Worm (Caenorhabditis elegans): ENCODE measurements around the gene F54F7.6.

Gene F54F7.6

DNA sequence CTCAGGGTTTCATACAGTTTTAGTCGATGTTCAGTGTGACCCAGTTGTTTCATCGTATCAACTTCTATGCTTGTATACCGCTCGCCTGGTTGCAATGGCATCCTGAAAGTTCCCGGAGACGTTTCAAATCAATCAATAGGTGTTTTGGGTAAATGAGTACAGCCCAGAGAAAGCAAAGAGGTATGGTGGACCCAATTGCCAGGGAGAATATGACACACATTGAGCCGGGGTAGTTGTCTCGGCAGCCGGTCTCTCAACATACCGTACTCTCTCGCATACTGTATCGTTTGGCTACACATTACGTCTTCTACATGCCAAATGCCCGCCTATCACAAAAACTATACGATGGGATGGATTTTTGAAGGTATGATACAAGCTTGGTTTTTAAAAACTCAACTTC lies 32.9 kb downstream of the F54F7.6 start, which contains the start of gene Y62H9A.9:
Gene Y62H9A.9, minus strand, starts transcription at position 101 of the 400 bp plus-strand sequence.
- TF ChIP-seq him-1 (tag; optimal IDR thresholded peaks at IDR 0.05) (no peak), dao-5 (tag; optimal IDR thresholded peaks at IDR 0.05) (no peak), W03F9.2 (tag; optimal IDR thresholded peaks at IDR 0.05) (no peak)

DNA sequence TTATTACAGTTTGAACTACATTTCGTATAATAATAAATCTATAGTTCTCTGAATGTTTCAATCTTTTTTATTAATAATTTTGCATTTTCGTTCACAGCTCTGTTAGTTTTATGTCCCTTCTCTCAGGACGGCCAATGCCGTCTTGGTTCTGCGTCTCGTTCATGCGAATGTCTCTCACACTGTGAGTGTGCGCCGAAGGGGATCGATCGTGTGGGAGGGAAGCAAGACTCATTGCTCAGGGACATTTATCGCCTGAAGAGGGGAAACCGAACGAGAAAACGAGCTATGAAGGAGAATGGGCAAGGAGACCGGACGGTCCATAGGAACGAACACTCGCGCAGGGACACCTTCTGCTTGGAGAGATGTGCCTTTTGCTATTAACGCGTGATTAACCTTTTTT lies 33.8 kb downstream of the F54F7.6 start:
- TF ChIP-seq him-1 (tag; optimal IDR thresholded peaks at IDR 0.05) (no peak), W03F9.2 (tag; optimal IDR thresholded peaks at IDR 0.05) (no peak), dao-5 (tag; optimal IDR thresholded peaks at IDR 0.05) (no peak)

DNA sequence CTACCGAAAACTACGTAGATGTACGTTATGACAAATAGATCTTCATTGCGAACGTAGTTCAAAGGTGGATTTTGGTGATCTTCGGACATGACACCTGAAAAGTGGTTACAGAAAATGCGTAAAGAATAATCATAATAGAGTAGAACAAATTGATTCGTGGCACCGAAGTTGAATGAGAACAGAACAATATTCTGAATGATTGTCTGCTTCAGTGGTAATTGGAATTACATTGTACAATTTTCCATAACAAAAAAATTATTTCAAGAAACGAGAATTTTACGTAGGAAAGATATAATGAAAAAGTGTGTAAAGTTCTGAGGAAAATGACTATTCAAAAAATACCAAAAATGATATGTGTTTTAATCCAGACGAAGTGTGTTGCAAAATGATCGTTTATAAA lies 37.5 kb downstream of the F54F7.6 start, which contains the start of gene Y62H9A.10:
Gene Y62H9A.10, minus strand, starts transcription at position 101 of the 400 bp plus-strand sequence.
- TF ChIP-seq W03F9.2 (tag; optimal IDR thresholded peaks at IDR 0.05) = no peak
- TF ChIP-seq him-1 (tag; optimal IDR thresholded peaks at IDR 0.05) = no peak
- TF ChIP-seq dao-5 (tag; optimal IDR thresholded peaks at IDR 0.05) = no peak

DNA sequence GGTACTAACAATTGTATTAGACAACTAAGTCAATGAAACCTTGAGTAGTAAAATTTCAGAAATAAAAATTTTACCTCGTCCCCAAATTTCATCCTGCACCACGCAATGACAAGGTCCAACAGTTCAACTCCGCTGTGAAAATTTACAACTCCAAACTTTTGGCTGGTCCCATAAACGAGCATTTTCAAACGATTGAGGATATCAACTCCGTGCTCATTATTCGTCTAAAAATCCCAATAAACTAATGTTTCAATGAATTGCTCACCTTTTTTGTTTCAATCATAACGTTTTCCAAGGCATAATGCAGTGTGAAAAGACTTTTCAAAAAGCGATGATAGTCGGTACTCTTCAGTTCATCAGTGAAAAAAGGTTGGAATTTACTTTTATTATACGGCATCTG lies 41.4 kb downstream of the F54F7.6 start:
- TF ChIP-seq dao-5 (tag; optimal IDR thresholded peaks at IDR 0.05) = no peak

DNA sequence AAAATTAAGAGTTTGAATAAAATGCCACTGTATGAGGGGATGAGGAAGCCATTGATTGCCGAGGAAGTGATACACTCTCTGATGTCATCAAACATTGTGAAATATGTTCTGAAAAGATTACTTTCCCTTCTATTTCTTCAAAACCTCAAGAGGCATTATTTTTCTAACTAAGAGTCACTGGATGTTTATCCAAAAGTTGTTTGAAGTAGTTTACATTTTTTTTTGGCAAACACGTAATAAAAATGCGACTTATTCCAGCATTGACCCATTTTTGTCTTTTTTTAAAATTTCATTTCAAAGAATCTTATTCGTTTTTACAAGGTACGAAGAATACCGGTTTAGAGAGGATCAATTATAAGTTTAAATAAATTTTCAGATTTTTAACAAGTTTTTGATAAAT lies 42.1 kb downstream of the F54F7.6 start, which contains the start of gene Y62H9A.11:
Gene Y62H9A.11, minus strand, starts transcription at position 101 of the 400 bp plus-strand sequence.
- TF ChIP-seq W03F9.2 (tag; optimal IDR thresholded peaks at IDR 0.05) (no peak), dao-5 (tag; optimal IDR thresholded peaks at IDR 0.05) (no peak), him-1 (tag; optimal IDR thresholded peaks at IDR 0.05) (no peak)

DNA sequence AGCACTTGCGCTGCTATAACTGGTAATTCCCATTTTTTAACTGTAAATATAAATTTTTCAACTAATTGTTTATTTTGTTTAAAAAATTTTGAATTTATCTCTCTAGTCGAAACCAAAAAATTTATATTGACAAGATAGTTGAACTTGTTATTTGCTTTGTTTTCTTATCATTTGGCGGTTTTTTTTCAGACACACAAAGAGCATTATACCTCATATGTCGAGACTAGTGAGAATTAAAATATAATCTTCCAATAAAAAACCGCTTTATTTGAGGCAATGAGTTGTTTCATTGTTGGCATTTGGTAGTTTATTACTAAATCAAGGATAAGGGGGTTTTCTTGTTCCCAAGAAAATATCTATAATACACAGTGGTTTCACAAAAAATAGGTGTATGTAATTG lies 43.0 kb downstream of the F54F7.6 start:
- TF ChIP-seq him-1 (tag; optimal IDR thresholded peaks at IDR 0.05) (no peak), dao-5 (tag; optimal IDR thresholded peaks at IDR 0.05) (no peak), W03F9.2 (tag; optimal IDR thresholded peaks at IDR 0.05) (no peak)

DNA sequence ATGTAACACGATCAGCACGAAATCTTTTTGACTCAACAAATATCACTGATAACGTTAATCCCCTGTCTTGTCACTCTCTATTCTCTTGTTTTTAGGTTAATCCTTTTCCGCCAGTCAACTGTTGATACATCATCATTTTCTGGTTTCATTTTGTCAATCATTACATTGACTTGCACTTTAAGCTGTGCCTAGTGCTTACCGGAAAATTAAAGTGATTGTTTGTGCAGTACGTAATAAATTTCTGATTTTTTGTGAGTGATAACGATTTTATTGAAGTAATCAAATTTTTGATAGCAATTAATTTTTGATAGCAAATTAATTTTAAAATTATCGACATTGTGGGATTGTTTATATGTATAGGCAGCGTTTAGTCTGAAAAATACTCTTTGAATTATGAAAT lies 44.0 kb downstream of the F54F7.6 start:
- TF ChIP-seq him-1 (tag; optimal IDR thresholded peaks at IDR 0.05) (no peak), dao-5 (tag; optimal IDR thresholded peaks at IDR 0.05) (no peak), W03F9.2 (tag; optimal IDR thresholded peaks at IDR 0.05) (no peak)

DNA sequence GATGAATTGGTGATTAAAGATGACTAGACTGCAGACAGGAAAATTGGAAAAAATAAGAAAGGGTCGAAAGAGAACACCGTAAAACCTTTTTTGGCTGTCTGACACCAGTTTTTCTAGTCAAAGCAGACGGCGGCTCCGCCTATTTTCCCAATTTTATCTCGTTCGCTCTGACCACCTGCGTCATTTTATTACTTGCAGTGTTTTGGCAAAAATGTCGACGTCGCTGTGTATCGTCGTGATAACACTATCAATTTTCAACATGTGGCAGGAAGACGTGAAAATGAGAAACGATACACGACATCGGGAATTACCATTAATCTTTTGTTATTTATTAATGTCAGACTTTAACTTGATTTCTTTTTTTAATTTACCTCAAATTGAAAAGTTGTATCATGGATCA lies 44.9 kb downstream of the F54F7.6 start, which contains the start of gene Y62H9A.15:
Gene Y62H9A.15, minus strand, starts transcription at position 100 of the 400 bp plus-strand sequence.
- no peak for TF ChIP-seq W03F9.2 (tag; optimal IDR thresholded peaks at IDR 0.05)
- no peak for TF ChIP-seq dao-5 (tag; optimal IDR thresholded peaks at IDR 0.05)
- TF ChIP-seq him-1 (tag; optimal IDR thresholded peaks at IDR 0.05) = no peak

DNA sequence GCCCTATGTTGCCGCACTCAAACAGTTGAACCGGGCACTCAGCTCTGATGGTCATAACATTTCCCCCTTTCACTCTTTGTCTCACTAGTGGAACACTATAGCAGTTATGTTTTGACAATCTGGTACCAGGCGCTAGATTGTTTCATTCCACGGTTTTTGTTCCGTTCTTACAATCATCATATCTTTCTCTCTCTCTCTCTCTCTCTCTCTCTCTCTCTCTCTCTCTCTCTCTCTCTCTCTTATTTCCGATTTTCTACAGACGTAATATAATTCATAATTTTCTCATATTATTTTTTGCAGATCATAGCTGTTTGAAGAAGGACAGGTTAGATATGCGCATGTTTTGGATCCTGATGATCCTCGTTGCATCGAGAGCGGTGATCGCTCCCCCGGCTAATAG lies 48.6 kb downstream of the F54F7.6 start, which contains the start of gene Y62H9A.12:
Gene Y62H9A.12, plus strand, starts transcription at position 301 of the 400 bp plus-strand sequence.
- no peak for TF ChIP-seq him-1 (tag; optimal IDR thresholded peaks at IDR 0.05)
- TF ChIP-seq W03F9.2 (tag; optimal IDR thresholded peaks at IDR 0.05) = no peak
- no peak for TF ChIP-seq dao-5 (tag; optimal IDR thresholded peaks at IDR 0.05)

All from whole organism, L4/young adult.